Worm (Caenorhabditis elegans): ENCODE measurements around the gene C54D1.7.

DNA sequence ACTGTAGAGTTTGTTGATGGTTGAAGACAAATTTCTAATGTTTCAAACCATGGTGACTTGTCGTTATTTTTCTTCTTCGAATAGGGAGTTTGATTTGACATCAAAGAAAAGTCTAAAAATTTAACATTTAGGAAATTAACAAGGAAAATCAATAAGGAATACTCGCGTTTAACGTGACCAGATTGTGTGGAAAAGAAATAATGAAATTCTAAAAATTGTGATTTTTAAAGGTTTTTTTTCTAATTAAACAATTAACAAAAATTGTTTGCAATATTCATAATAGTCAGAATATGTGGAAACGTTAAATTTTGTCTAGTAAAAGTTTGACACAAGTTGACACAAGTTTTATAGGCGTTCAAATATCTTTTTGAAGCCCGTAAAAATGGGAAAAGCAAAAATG, 31.8 kb upstream of the C54D1.7 start, which contains the start of gene C55B6.4:
- no peak for TF ChIP-seq snpc-4 (tag; optimal IDR thresholded peaks at IDR 0.05)
- no peak for TF ChIP-seq ceh-83 (GFP tag; optimal IDR thresholded peaks at IDR 0.05)
- no peak for TF ChIP-seq nhr-28 (tag; optimal IDR thresholded peaks at IDR 0.05)
- TF ChIP-seq nhr-237 (tag; optimal IDR thresholded peaks at IDR 0.05), result no peak
- no peak for TF ChIP-seq nhr-12 (tag; optimal IDR thresholded peaks at IDR 0.05)
- no peak for TF ChIP-seq elt-1 (tag; optimal IDR thresholded peaks at IDR 0.05; ENCODE audit: borderline replicate concordance, insufficient read depth)
- TF ChIP-seq nhr-2 (tag; optimal IDR thresholded peaks at IDR 0.05), result no peak
